Worm (Caenorhabditis elegans): ENCODE measurements around the gene T04C12.8.

T04C12.8 gene

ce11 chrV:11071453-11071852 is 2.3 kb upstream of the T04C12.8 start:
- no peak for TF ChIP-seq ceh-18 (tag; optimal IDR thresholded peaks at IDR 0.05)
- TF ChIP-seq eyg-1 (tag; optimal IDR thresholded peaks at IDR 0.05): no peak
- TF ChIP-seq elt-2 (tag; optimal IDR thresholded peaks at IDR 0.05): no peak
- TF ChIP-seq ztf-16 (tag; optimal IDR thresholded peaks at IDR 0.05): no peak
- TF ChIP-seq hlh-30 (tag; optimal IDR thresholded peaks at IDR 0.05; ENCODE audit: insufficient read depth): no peak
- no peak for TF ChIP-seq pha-2 (tag; optimal IDR thresholded peaks at IDR 0.05)
- no peak for TF ChIP-seq nhr-232 (tag; optimal IDR thresholded peaks at IDR 0.05)

- no peak for TF ChIP-seq nfya-1 (tag; optimal IDR thresholded peaks at IDR 0.05)
- TF ChIP-seq unc-3 (GFP tag; conservative IDR thresholded peaks at IDR 0.05): no peak
- TF ChIP-seq unc-3 (tag; optimal IDR thresholded peaks at IDR 0.05): no peak
- TF ChIP-seq Y22D7AL.16 (tag; optimal IDR thresholded peaks at IDR 0.05): no peak
- TF ChIP-seq nhr-232 (tag; optimal IDR thresholded peaks at IDR 0.05): no peak
- no peak for TF ChIP-seq ztf-16 (tag; optimal IDR thresholded peaks at IDR 0.05)
- no peak for TF ChIP-seq ceh-2 (tag; optimal IDR thresholded peaks at IDR 0.05)
- no peak for TF ChIP-seq syd-9 (tag; optimal IDR thresholded peaks at IDR 0.05)
- no peak for TF ChIP-seq rnt-1 (tag; optimal IDR thresholded peaks at IDR 0.05)
- TF ChIP-seq pax-1 (tag; optimal IDR thresholded peaks at IDR 0.05): no peak
- no peak for TF ChIP-seq ceh-45 (GFP tag; IDR thresholded peaks at IDR 0.05)
- TF ChIP-seq sox-4 (tag; optimal IDR thresholded peaks at IDR 0.05): no peak
- no peak for TF ChIP-seq ceh-31 (tag; optimal IDR thresholded peaks at IDR 0.05)
- no peak for TF ChIP-seq unc-86 (tag; optimal IDR thresholded peaks at IDR 0.05)
- TF ChIP-seq ceh-9 (tag; optimal IDR thresholded peaks at IDR 0.05): no peak
- no peak for TF ChIP-seq odd-2 (tag; optimal IDR thresholded peaks at IDR 0.05)
- TF ChIP-seq C08G9.2 (tag; optimal IDR thresholded peaks at IDR 0.05): no peak
- TF ChIP-seq ahr-1 (tag; optimal IDR thresholded peaks at IDR 0.05): no peak
- TF ChIP-seq ttx-3 (tag; optimal IDR thresholded peaks at IDR 0.05): no peak
- no peak for TF ChIP-seq eyg-1 (tag; optimal IDR thresholded peaks at IDR 0.05)
- TF ChIP-seq ceh-18 (tag; optimal IDR thresholded peaks at IDR 0.05): no peak
Measured at ce11 chrV:11070388-11070787, 1.2 kb upstream of the T04C12.8 start.

- TF ChIP-seq unc-42 (tag; optimal IDR thresholded peaks at IDR 0.05) (no peak), fkh-6 (tag; optimal IDR thresholded peaks at IDR 0.05) (no peak), lin-11 (tag; optimal IDR thresholded peaks at IDR 0.05) (no peak), hlh-8 (tag; optimal IDR thresholded peaks at IDR 0.05) (no peak), ceh-24 (tag; optimal IDR thresholded peaks at IDR 0.05) (no peak), ceh-31 (tag; optimal IDR thresholded peaks at IDR 0.05) (no peak), dmd-4 (tag; optimal IDR thresholded peaks at IDR 0.05; ENCODE audit: borderline replicate concordance) (no peak), ceh-9 (tag; optimal IDR thresholded peaks at IDR 0.05) (no peak), pha-2 (tag; optimal IDR thresholded peaks at IDR 0.05) (no peak), ztf-16 (tag; optimal IDR thresholded peaks at IDR 0.05) (no peak)
Measured at ce11 chrV:11065513-11065912, 3.6 kb downstream of the T04C12.8 start, which contains the start of gene nlp-80. Gene nlp-80 (minus strand): TSS chrV:11065613.

- no peak for TF ChIP-seq ceh-30 (tag; optimal IDR thresholded peaks at IDR 0.05)
- TF ChIP-seq C08G9.2 (tag; optimal IDR thresholded peaks at IDR 0.05): no peak
- TF ChIP-seq ceh-18 (tag; optimal IDR thresholded peaks at IDR 0.05): no peak
- no peak for TF ChIP-seq sox-4 (tag; optimal IDR thresholded peaks at IDR 0.05)
- TF ChIP-seq ceh-24 (tag; optimal IDR thresholded peaks at IDR 0.05): no peak
Measured at ce11 chrV:11063115-11063514, 6.0 kb downstream of the T04C12.8 start, which contains the start of gene T04C12.9. Gene T04C12.9 (minus strand): TSS chrV:11063215.

ce11 chrV:11061887-11062286 is 7.3 kb downstream of the T04C12.8 start:
- TF ChIP-seq ceh-2 (tag; optimal IDR thresholded peaks at IDR 0.05) (no peak), sox-4 (tag; optimal IDR thresholded peaks at IDR 0.05) (no peak), gmeb-2 (tag; optimal IDR thresholded peaks at IDR 0.05) (no peak), tbx-2 (tag; optimal IDR thresholded peaks at IDR 0.05) (no peak), ceh-18 (tag; optimal IDR thresholded peaks at IDR 0.05) (no peak), dve-1 (tag; optimal IDR thresholded peaks at IDR 0.05) (no peak), ceh-19 (GFP tag; optimal IDR thresholded peaks at IDR 0.05) (no peak), ets-4 (tag; optimal IDR thresholded peaks at IDR 0.05) (no peak), unc-55 (GFP tag; optimal IDR thresholded peaks at IDR 0.05) (no peak), pat-9 (tag; optimal IDR thresholded peaks at IDR 0.05) (no peak), F13H6.1 (tag; optimal IDR thresholded peaks at IDR 0.05) (no peak), unc-3 (GFP tag; conservative IDR thresholded peaks at IDR 0.05) (no peak), unc-3 (tag; optimal IDR thresholded peaks at IDR 0.05) (no peak)

All from whole organism, late embryonic.